Fruit fly (Drosophila melanogaster): ENCODE data around the gene alphaKap4.

alphaKap4 gene

DNA sequence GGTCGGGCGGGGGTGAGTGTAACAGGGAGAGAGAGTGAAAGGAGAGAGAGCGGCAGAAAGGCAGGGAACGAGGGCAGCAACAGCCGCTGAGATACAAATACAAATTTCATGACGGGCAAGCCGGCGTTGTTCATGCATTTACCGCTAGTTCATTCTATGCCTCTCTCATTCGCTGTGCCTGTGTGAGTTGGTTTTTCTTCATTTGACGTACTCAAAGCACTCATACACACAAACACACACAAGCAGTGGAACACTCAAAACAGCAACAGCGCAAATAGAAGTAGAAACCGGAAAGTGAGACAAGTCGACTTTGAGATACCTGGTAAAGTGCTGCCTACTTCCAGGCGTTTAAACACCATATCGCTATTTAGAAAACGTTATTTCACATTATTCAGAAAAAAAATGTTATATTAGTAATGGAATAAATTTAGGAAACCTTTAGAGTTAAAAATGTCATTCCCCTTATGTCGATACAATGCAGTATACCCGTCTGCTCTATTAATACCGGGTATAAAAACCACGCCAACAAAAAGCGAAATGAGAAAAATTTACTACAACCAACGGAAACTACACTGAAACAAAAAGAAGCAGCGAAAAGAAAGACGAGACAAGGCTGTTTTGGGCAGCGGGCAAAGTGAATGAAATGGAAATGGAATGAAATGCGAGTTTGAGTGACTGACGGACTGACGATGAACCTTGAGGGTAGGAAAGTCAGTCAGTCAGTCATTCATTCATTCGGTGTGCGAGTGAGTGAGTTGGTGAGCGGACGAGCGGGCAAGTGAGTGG, 34.5 kb downstream of the alphaKap4 start:
- TF ChIP-seq woc (GFP tag; optimal IDR thresholded peaks at IDR 0.05) (peak; percentile 43), tai (GFP tag; optimal IDR thresholded peaks at IDR 0.05) (no peak), pan (optimal IDR thresholded peaks at IDR 0.05) (no peak), CrebA (GFP tag; optimal IDR thresholded peaks at IDR 0.05; ENCODE audit: borderline replicate concordance) (no peak), Vsx2 (GFP tag; optimal IDR thresholded peaks at IDR 0.05; ENCODE audit: partially characterized antibody) (no peak), Jra (GFP tag; optimal IDR thresholded peaks at IDR 0.05) (no peak), psq (GFP tag; optimal IDR thresholded peaks at IDR 0.05) (peak; percentile 30), N (GFP tag; optimal IDR thresholded peaks at IDR 0.05) (no peak), Mio (GFP tag; optimal IDR thresholded peaks at IDR 0.05) (no peak), usp (GFP tag; optimal IDR thresholded peaks at IDR 0.05) (no peak), Rel (GFP tag; optimal IDR thresholded peaks at IDR 0.05) (no peak), Rel (tag; optimal IDR thresholded peaks at IDR 0.05) (no peak), rgr (GFP tag; optimal IDR thresholded peaks at IDR 0.05) (peak; percentile 22), HLH106 (tag; optimal IDR thresholded peaks at IDR 0.05) (peak; percentile 10), fru (GFP tag; optimal IDR thresholded peaks at IDR 0.05) (peak; percentile 21), Sp1 (GFP tag; optimal IDR thresholded peaks at IDR 0.05) (no peak), brk (GFP tag; optimal IDR thresholded peaks at IDR 0.05) (no peak), CG32264 (GFP tag; optimal IDR thresholded peaks at IDR 0.05) (no peak), ey (GFP tag; optimal IDR thresholded peaks at IDR 0.05) (peak; percentile 28), dl (GFP tag; optimal IDR thresholded peaks at IDR 0.05; ENCODE audit: insufficient read depth in 1 of 2, partially characterized antibody in 2 of 2) (no peak), sv (GFP tag; optimal IDR thresholded peaks at IDR 0.05) (peak; percentile 83), Dfd (GFP tag; optimal IDR thresholded peaks at IDR 0.05) (no peak), Dif (GFP tag; optimal IDR thresholded peaks at IDR 0.05; ENCODE audit: partially characterized antibody) (no peak), foxo (GFP tag; optimal IDR thresholded peaks at IDR 0.05) (peak in 1 of 2 experiments; percentile 53), Hnf4 (GFP tag; optimal IDR thresholded peaks at IDR 0.05) (no peak), lola (GFP tag; optimal IDR thresholded peaks at IDR 0.05) (no peak), sage (GFP tag; optimal IDR thresholded peaks at IDR 0.05) (no peak), OdsH (GFP tag; optimal IDR thresholded peaks at IDR 0.05) (peak; percentile 9), dsf (GFP tag; optimal IDR thresholded peaks at IDR 0.05; ENCODE audit: borderline replicate concordance) (no peak), Hr83 (GFP tag; optimal IDR thresholded peaks at IDR 0.05; ENCODE audit: poor library complexity, severe bottlenecking) (no peak), Myc (optimal IDR thresholded peaks at IDR 0.05) (no peak), Hr78 (GFP tag; optimal IDR thresholded peaks at IDR 0.05) (no peak), dmrt93B (GFP tag; optimal IDR thresholded peaks at IDR 0.05) (no peak), CG9705 (GFP tag; optimal IDR thresholded peaks at IDR 0.05) (no peak), br (GFP tag; optimal IDR thresholded peaks at IDR 0.05) (peak; percentile 13), GATAd (GFP tag; optimal IDR thresholded peaks at IDR 0.05) (no peak), h (GFP tag; optimal IDR thresholded peaks at IDR 0.05) (peak; percentile 32), Abd-B (GFP tag; optimal IDR thresholded peaks at IDR 0.05) (no peak), jim (GFP tag; optimal IDR thresholded peaks at IDR 0.05) (no peak)

dm6 chr3L:5975785-5976120, 35.1 kb downstream of the alphaKap4 start, which contains the start of gene CG10479:
Gene CG10479 (minus strand): TSS chr3L:5976007.
- TF ChIP-seq dl (GFP tag; optimal IDR thresholded peaks at IDR 0.05; ENCODE audit: insufficient read depth in 1 of 2, partially characterized antibody in 2 of 2) (no peak), ey (GFP tag; optimal IDR thresholded peaks at IDR 0.05) (no peak), Dfd (GFP tag; optimal IDR thresholded peaks at IDR 0.05) (no peak), foxo (GFP tag; optimal IDR thresholded peaks at IDR 0.05) (no peak), Dif (GFP tag; optimal IDR thresholded peaks at IDR 0.05; ENCODE audit: partially characterized antibody) (no peak), dsf (GFP tag; optimal IDR thresholded peaks at IDR 0.05; ENCODE audit: borderline replicate concordance) (no peak)

Measured in whole organism, wandering third instar larva.